Fruit fly (Drosophila melanogaster) whole organism, pupa: ENCODE data around the gene Qsox4.
A peak's percentile ranks its signal among the peaks of the same experiment; 100 is the strongest.

Source experiments
- CG14655 ChIP-seq: fragments of 200-800 bp; sonication (Bioruptor generic); optimal IDR thresholded peaks from 3 replicates; lab custom pipeline; 2017; ENCODE audit warnings: mild to moderate bottlenecking, missing biosample characterization, missing genetic modification reagents, missing genetic modification characterization
- Snoo ChIP-seq: fragments of 200-800 bp; sonication (Bioruptor generic); optimal IDR thresholded peaks from 3 replicates; lab custom pipeline; 2017; ENCODE audit warnings: missing biosample characterization, mild to moderate bottlenecking, missing genetic modification characterization, inconsistent platforms

- peak; percentile 40 for TF ChIP-seq Snoo
- TF ChIP-seq CG14655 = peak; percentile 67
These were observed 24.2 kb downstream of the Qsox4 start for dm6 chr3R:23726740-23727139.
